Fruit fly (Drosophila melanogaster): ENCODE results near the gene CG3288.

- TF ChIP-seq lola (GFP tag; optimal IDR thresholded peaks at IDR 0.05) (peak in 1 of 3 experiments; percentile 75), dmrt99B (tag; optimal IDR thresholded peaks at IDR 0.05) (no peak)
These were observed 37.6 kb upstream of the CG3288 start, which contains the start of the genes CG3698 and tzn for dm6 chr3L:20798325-20798846.
